Worm (Caenorhabditis elegans): Measurements from ENCODE around the gene srbc-77.

- TF ChIP-seq nhr-237 (tag; optimal IDR thresholded peaks at IDR 0.05) (no peak), nhr-77 (tag; optimal IDR thresholded peaks at IDR 0.05) (no peak), lin-29 (GFP tag; IDR thresholded peaks at IDR 0.05) (no peak), nhr-42 (GFP tag; IDR thresholded peaks at IDR 0.05) (no peak), set-16 (GFP tag; IDR thresholded peaks at IDR 0.05) (no peak), unc-62 (GFP tag; optimal IDR thresholded peaks at IDR 0.05 in 1 of 2) (no peak), unc-62 (tag; optimal IDR thresholded peaks at IDR 0.05) (no peak), snpc-4 (tag; optimal IDR thresholded peaks at IDR 0.05) (no peak), hlh-30 (tag; optimal IDR thresholded peaks at IDR 0.05; ENCODE audit: insufficient read depth) (no peak), sdz-12 (GFP tag; optimal IDR thresholded peaks at IDR 0.05) (no peak), nhr-28 (tag; optimal IDR thresholded peaks at IDR 0.05) (no peak), fkh-10 (GFP tag; optimal IDR thresholded peaks at IDR 0.05) (no peak), zfp-3 (GFP tag; conservative IDR thresholded peaks at IDR 0.05) (no peak), ZK546.5 (tag; optimal IDR thresholded peaks at IDR 0.05) (no peak), zag-1 (tag; optimal IDR thresholded peaks at IDR 0.05) (no peak)
Observed at ce11 chrV:15920273-15920672, 9.7 kb upstream of the srbc-77 start, which contains the start of gene F35E8.10.
